Worm (Caenorhabditis elegans) whole organism, early embryonic: ENCODE results near the gene C08A9.3.

Experiments used
- F13C5.2 ChIP-seq: sonication (generic microtip); optimal IDR thresholded peaks from 2 replicates; lab custom pipeline; 2017; ENCODE audit warnings: mild to moderate bottlenecking, missing genetic modification characterization, inconsistent platforms, missing compliant biosample characterization
- aly-1 ChIP-seq: sonication (generic microtip); optimal IDR thresholded peaks from 2 replicates; lab custom pipeline; 2016; ENCODE audit warnings: missing genetic modification characterization, missing compliant biosample characterization
- ama-1 ChIP-seq: fragments of 150-350 bp; optimal IDR thresholded peaks from 2 replicates; lab custom pipeline; 2014
- ceh-13 ChIP-seq: fragments of 200-800 bp; sonication (Bioruptor generic); optimal IDR thresholded peaks from 2 replicates; lab custom pipeline; 2018; ENCODE audit warnings: mild to moderate bottlenecking, missing genetic modification characterization, missing compliant biosample characterization
- ceh-36 ChIP-seq: sonication (generic microtip); optimal IDR thresholded peaks from 2 replicates; lab custom pipeline; 2016; ENCODE audit warnings: missing genetic modification characterization, inconsistent platforms, missing compliant biosample characterization
- flt-1 ChIP-seq: fragments of 200-800 bp; sonication (Bioruptor generic); IDR thresholded peaks from 2 replicates; pipeline ENCODE4 v1.3.6; 2022; ENCODE audit warnings: missing genetic modification characterization, missing compliant biosample characterization
- pes-1 ChIP-seq: fragments of 200-800 bp; sonication (Bioruptor generic); IDR thresholded peaks from 2 replicates; pipeline ENCODE4 v1.3.6; 2022; ENCODE audit warnings: missing genetic modification reagents, missing genetic modification characterization, missing compliant biosample characterization
- scrt-1 ChIP-seq: fragments of 200-800 bp; sonication (Bioruptor generic); IDR thresholded peaks from 2 replicates; pipeline ENCODE4 v1.3.6; 2022; ENCODE audit warnings: missing genetic modification characterization, missing compliant biosample characterization
- sea-1 ChIP-seq: fragments of 200-800 bp; sonication (Bioruptor generic); conservative IDR thresholded peaks from 2 replicates; pipeline ENCODE4 v1.3.6; 2022; ENCODE audit warnings: missing genetic modification characterization, missing compliant biosample characterization
- tbx-11 ChIP-seq: fragments of 200-800 bp; sonication (Bioruptor generic); IDR thresholded peaks from 2 replicates; pipeline ENCODE4 v1.3.6; 2022; ENCODE audit warnings: missing genetic modification characterization, missing compliant biosample characterization
- tbx-37 ChIP-seq: fragments of 200-800 bp; sonication (Bioruptor generic); conservative IDR thresholded peaks from 2 replicates; pipeline ENCODE4 v1.3.6; 2022; ENCODE audit warnings: missing genetic modification reagents, missing genetic modification characterization, missing compliant biosample characterization
- tra-4 ChIP-seq: sonication (generic microtip); optimal IDR thresholded peaks from 2 replicates; lab custom pipeline; 2017; ENCODE audit warnings: missing genetic modification characterization, missing compliant biosample characterization

DNA sequence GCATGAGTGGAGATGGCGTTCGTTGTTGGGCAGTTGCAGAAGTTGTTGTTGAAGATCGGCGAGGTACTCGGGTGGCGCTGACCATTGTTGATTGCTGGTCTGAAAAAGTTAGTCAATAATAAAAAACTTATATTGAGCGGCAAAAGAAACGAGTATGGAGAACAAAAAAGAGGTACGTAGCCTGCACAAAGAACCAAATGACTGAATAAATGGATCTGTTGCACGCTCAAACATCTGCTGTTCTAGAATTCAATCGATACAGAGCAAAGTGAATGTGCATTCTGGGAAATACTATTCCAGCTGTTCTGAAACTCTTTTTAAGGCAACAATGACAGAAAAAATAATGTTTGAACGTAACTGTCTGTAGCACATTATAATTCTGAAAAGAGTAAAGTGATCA lies 7.6 kb upstream of the C08A9.3 start, which contains the start of gene lido-2:
- TF ChIP-seq tbx-11 (GFP tag; lab: Robert Waterston, UW): no peak
- TF ChIP-seq scrt-1 (GFP tag; lab: Robert Waterston, UW): no peak
- no peak for TF ChIP-seq flt-1 (GFP tag; lab: Robert Waterston, UW)
- no peak for TF ChIP-seq tra-4 (tag; lab: Kevin White, UChicago)
- no peak for TF ChIP-seq F13C5.2 (tag; lab: Kevin White, UChicago)
- TF ChIP-seq aly-1: no peak
- TF ChIP-seq tbx-37 (GFP tag; lab: Robert Waterston, UW): no peak
- TF ChIP-seq ceh-13 (GFP tag; lab: Kevin White, UChicago): no peak
- no peak for TF ChIP-seq ama-1
- no peak for TF ChIP-seq pes-1 (GFP tag; lab: Robert Waterston, UW)
- TF ChIP-seq sea-1 (GFP tag; lab: Robert Waterston, UW): no peak
- TF ChIP-seq ceh-36: no peak
